Worm (Caenorhabditis elegans): ENCODE measurements around the gene F35B12.9.

ce11 chrV:11610049-11610448 is 9.1 kb downstream of the F35B12.9 start, which contains the start of gene piit-1:
- TF ChIP-seq him-1 (tag; optimal IDR thresholded peaks at IDR 0.05) (no peak), dao-5 (tag; optimal IDR thresholded peaks at IDR 0.05) (no peak)

Measured in whole organism, L4/young adult.